Worm (Caenorhabditis elegans) whole organism, L4 larva: Measurements from ENCODE around the gene T05E12.8.

Source experiments
- F37D6.2 ChIP-seq: sonication (generic microtip); optimal IDR thresholded peaks from 2 replicates; lab custom pipeline; 2016; ENCODE audit warnings: mild to moderate bottlenecking, missing genetic modification characterization, missing compliant biosample characterization
- aly-2 ChIP-seq: sonication (generic microtip); optimal IDR thresholded peaks from 2 replicates; lab custom pipeline; 2018; ENCODE audit warnings: missing biosample characterization, missing genetic modification characterization
- ama-1 ChIP-seq: fragments of 150-350 bp; optimal IDR thresholded peaks from 2 replicates; lab custom pipeline; 2014; ENCODE audit warnings: inconsistent platforms, mixed read lengths
- ceh-28 ChIP-seq: fragments of 150-350 bp; optimal IDR thresholded peaks from 2 replicates; lab custom pipeline; 2014; ENCODE audit warnings: missing biosample characterization, missing genetic modification reagents, missing genetic modification characterization
- daf-19 ChIP-seq: fragments of 200-800 bp; sonication (Bioruptor generic); conservative IDR thresholded peaks from 2 replicates; pipeline ENCODE4 v1.3.6; 2022; ENCODE audit warnings: missing genetic modification characterization, missing compliant biosample characterization
- tra-1 ChIP-seq: fragments of 200-800 bp; sonication (Bioruptor generic); IDR thresholded peaks from 2 replicates; pipeline ENCODE4 v1.3.6; 2022; ENCODE audit warnings: missing genetic modification reagents, missing genetic modification characterization, missing compliant biosample characterization
- unc-130 ChIP-seq: sonication (generic microtip); optimal IDR thresholded peaks from 2 replicates; lab custom pipeline; 2016; ENCODE audit warnings: missing genetic modification reagents, missing genetic modification characterization, missing compliant biosample characterization

DNA sequence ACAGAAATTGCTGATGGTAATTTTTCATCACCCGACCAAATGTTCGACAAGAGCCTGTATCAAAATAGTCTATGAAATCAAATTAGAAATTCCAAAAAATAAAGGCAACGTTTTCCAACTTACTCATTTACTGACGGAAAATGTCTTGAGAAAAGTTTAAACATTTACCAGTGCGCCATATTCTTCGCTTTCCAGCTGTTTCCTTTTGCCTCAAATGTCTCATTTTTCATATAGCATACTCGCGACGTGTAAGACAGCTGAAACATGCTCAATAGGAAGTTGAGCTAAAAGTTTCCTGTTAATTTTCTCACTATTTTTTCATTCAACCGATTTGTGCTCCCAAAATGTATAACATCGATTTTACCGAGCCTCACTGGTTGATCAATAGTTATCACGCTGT is 9.0 kb upstream of the T05E12.8 start, which contains the start of gene sri-66:
- TF ChIP-seq unc-130 (GFP tag; lab: Kevin White, UChicago) (no peak), ama-1 (no peak), aly-2 (tag; lab: Kevin White, UChicago) (no peak), F37D6.2 (no peak), tra-1 (GFP tag; lab: Robert Waterston, UW) (no peak), ceh-28 (tag; lab: Kevin White, UChicago) (no peak), daf-19 (no peak)
